Fruit fly (Drosophila melanogaster) whole organism: ENCODE results near the gene CG32544.

Experiments
- Dll ChIP-seq: fragments of >200 bp; optimal IDR thresholded peaks from 2 replicates; lab custom pipeline; 2017
- psq ChIP-seq: fragments of >200 bp; optimal IDR thresholded peaks from 2 replicates; lab custom pipeline; 2017
- usp ChIP-seq: fragments of >200 bp; optimal IDR thresholded peaks from 2 replicates; lab custom pipeline; 2017; ENCODE audit warnings: missing biosample characterization, missing genetic modification characterization, mixed read lengths

- no peak for TF ChIP-seq Dll (lab: Kevin White, UChicago)
- no peak for TF ChIP-seq psq
- TF ChIP-seq usp: no peak
Measured at dm6 chrX:18897906-18898305, 37.8 kb downstream of the CG32544 start.
